Fruit fly (Drosophila melanogaster) whole organism, embryonic: ENCODE data around the gene hbt.
A peak's percentile ranks its signal among the peaks of the same experiment; 100 is the strongest.

ENCODE experiments used
- Atf6 ChIP-seq: fragments of 200-800 bp; sonication (Bioruptor generic); IDR thresholded peaks from 2 replicates; pipeline ENCODE4 v1.3.6; 2022; ENCODE audit warnings: missing biosample characterization, missing genetic modification characterization
- Awh ChIP-seq: fragments of 200-800 bp; sonication (Bioruptor generic); IDR thresholded peaks from 2 replicates; pipeline ENCODE4, ENCODE4 v1.3.6; 2022; ENCODE audit warnings: missing biosample characterization, missing genetic modification characterization
- B-H1 ChIP-seq: fragments of 200-800 bp; sonication (Bioruptor generic); IDR thresholded peaks from 3 replicates; pipeline ENCODE4 v1.3.6; 2022; ENCODE audit warnings: missing biosample characterization, missing genetic modification characterization
- CG1024 ChIP-seq: fragments of 200-800 bp; sonication (Bioruptor generic); IDR thresholded peaks from 2 replicates; pipeline ENCODE4 v1.3.6; 2022; ENCODE audit warnings: missing biosample characterization, missing genetic modification characterization
- CG10366 ChIP-seq: fragments of 200-800 bp; sonication (Bioruptor generic); IDR thresholded peaks from 2 replicates; pipeline ENCODE4 v1.3.6; 2022; ENCODE audit warnings: missing biosample characterization, missing genetic modification characterization
- CG12104 ChIP-seq: fragments of 200-800 bp; sonication (Bioruptor generic); optimal IDR thresholded peaks from 3 replicates; lab custom pipeline; 2016; ENCODE audit warnings: missing biosample characterization, missing genetic modification characterization
- CG12236 ChIP-seq: fragments of 200-800 bp; sonication (Bioruptor generic); optimal IDR thresholded peaks from 2 replicates; lab custom pipeline; 2016; ENCODE audit warnings: missing biosample characterization, missing genetic modification characterization
- CG1233 ChIP-seq: fragments of 200-800 bp; sonication (Bioruptor generic); optimal IDR thresholded peaks from 4 replicates; lab custom pipeline; 2018; ENCODE audit warnings: missing biosample characterization, mild to moderate bottlenecking, missing genetic modification characterization
- CG12659 ChIP-seq: fragments of 200-800 bp; sonication (Bioruptor generic); optimal IDR thresholded peaks from 3 replicates; lab custom pipeline; 2017; ENCODE audit warnings: mild to moderate bottlenecking, missing biosample characterization, missing genetic modification reagents, missing genetic modification characterization
- CG12769 ChIP-seq: fragments of 200-800 bp; sonication (Bioruptor generic); optimal IDR thresholded peaks from 2 replicates; lab custom pipeline; 2019; ENCODE audit warnings: missing biosample characterization, mild to moderate bottlenecking, missing genetic modification characterization, moderate library complexity
- CG14441 ChIP-seq: fragments of 200-800 bp; sonication (Bioruptor generic); IDR thresholded peaks from 2 replicates; pipeline ENCODE4 v1.3.6; 2022; ENCODE audit warnings: missing biosample characterization, missing genetic modification characterization
- CG17186 ChIP-seq: fragments of 200-800 bp; sonication (Bioruptor generic); optimal IDR thresholded peaks from 3 replicates; lab custom pipeline; 2017; ENCODE audit warnings: missing biosample characterization, missing genetic modification reagents, missing genetic modification characterization
- CG18619 ChIP-seq: fragments of 200-800 bp; sonication (Bioruptor generic); optimal IDR thresholded peaks from 3 replicates; lab custom pipeline; 2017; ENCODE audit warnings: missing biosample characterization, mild to moderate bottlenecking, missing genetic modification characterization
- CG2116 ChIP-seq: fragments of 200-800 bp; sonication (Bioruptor generic); optimal IDR thresholded peaks from 3 replicates; lab custom pipeline; 2018; ENCODE audit warnings: missing biosample characterization, mild to moderate bottlenecking, missing genetic modification characterization
- CG33213 ChIP-seq: fragments of 200-800 bp; sonication (Bioruptor generic); optimal IDR thresholded peaks from 3 replicates; lab custom pipeline; 2016; ENCODE audit warnings: missing biosample characterization, missing genetic modification characterization
- CG3838 ChIP-seq: fragments of 200-800 bp; sonication (Bioruptor generic); optimal IDR thresholded peaks from 3 replicates; lab custom pipeline; 2016; ENCODE audit warnings: missing biosample characterization, missing genetic modification characterization
- CG4820 ChIP-seq: fragments of 200-800 bp; sonication (Bioruptor generic); optimal IDR thresholded peaks from 3 replicates; lab custom pipeline; 2016; ENCODE audit warnings: missing biosample characterization, missing genetic modification characterization
- CG5245 ChIP-seq: fragments of 200-800 bp; sonication (Bioruptor generic); optimal IDR thresholded peaks from 3 replicates; lab custom pipeline; 2016; ENCODE audit warnings: missing biosample characterization, missing genetic modification characterization
- CG8765 ChIP-seq: fragments of 200-800 bp; sonication (Bioruptor generic); IDR thresholded peaks from 2 replicates; pipeline ENCODE4 v1.3.6; 2022; ENCODE audit warnings: missing biosample characterization, missing genetic modification characterization
- CG9437 ChIP-seq: fragments of 200-800 bp; sonication (Bioruptor generic); optimal IDR thresholded peaks from 2 replicates; lab custom pipeline; 2018; ENCODE audit warnings: missing biosample characterization, mild to moderate bottlenecking, missing genetic modification characterization
- CG9727 ChIP-seq: fragments of 200-800 bp; sonication (Bioruptor generic); optimal IDR thresholded peaks from 3 replicates; lab custom pipeline; 2017; ENCODE audit warnings: missing biosample characterization, mild to moderate bottlenecking, missing genetic modification characterization
- CG9797 ChIP-seq: fragments of 200-800 bp; sonication (Bioruptor generic); optimal IDR thresholded peaks from 3 replicates; lab custom pipeline; 2018; ENCODE audit warnings: missing biosample characterization, mild to moderate bottlenecking, missing genetic modification characterization
- D19B ChIP-seq: fragments of 200-800 bp; sonication (Bioruptor generic); optimal IDR thresholded peaks from 2 replicates; lab custom pipeline; 2017; ENCODE audit warnings: missing biosample characterization, mild to moderate bottlenecking, missing genetic modification characterization
- Dbx ChIP-seq: fragments of 200-800 bp; sonication (Bioruptor generic); IDR thresholded peaks from 3 replicates; pipeline ENCODE4 v1.3.6; 2022; ENCODE audit warnings: missing biosample characterization, missing genetic modification characterization
- Deaf1 ChIP-seq: fragments of 200-800 bp; optimal IDR thresholded peaks from 3 replicates; lab custom pipeline; 2019; ENCODE audit warnings: missing biosample characterization, mild to moderate bottlenecking, missing genetic modification characterization, moderate library complexity
- Ets97D ChIP-seq: fragments of 200-800 bp; sonication (Bioruptor generic); optimal IDR thresholded peaks from 3 replicates; lab custom pipeline; 2016; ENCODE audit warnings: missing biosample characterization, missing genetic modification characterization
- Fer1 ChIP-seq: fragments of 200-800 bp; sonication (Bioruptor generic); optimal IDR thresholded peaks from 2 replicates; lab custom pipeline; 2017; ENCODE audit warnings: missing biosample characterization, mild to moderate bottlenecking, missing genetic modification characterization
- HHEX ChIP-seq: fragments of 200-800 bp; sonication (Bioruptor generic); optimal IDR thresholded peaks from 3 replicates; lab custom pipeline; 2017; ENCODE audit warnings: missing biosample characterization, mild to moderate bottlenecking, missing genetic modification characterization, missing genetic modification reagents
- Hmr ChIP-seq: fragments of 200-800 bp; sonication (Bioruptor generic); optimal IDR thresholded peaks from 3 replicates; lab custom pipeline; 2017; ENCODE audit warnings: mild to moderate bottlenecking, missing biosample characterization, missing genetic modification reagents, missing genetic modification characterization
- Hr51 ChIP-seq, 2 experiments: fragments of 200-800 bp; sonication (Bioruptor generic); optimal IDR thresholded peaks; 2 replicates in 1 of 2; 3 replicates in 1 of 2; lab custom pipeline; 2016 to 2018; ENCODE audit warnings: missing biosample characterization in 2 of 2, missing genetic modification characterization in 2 of 2, mild to moderate bottlenecking in 1 of 2, moderate library complexity in 1 of 2
- Oaz ChIP-seq: fragments of 200-800 bp; sonication (Bioruptor generic); IDR thresholded peaks from 2 replicates; pipeline ENCODE4 v1.3.6; 2022; ENCODE audit warnings: missing biosample characterization, missing genetic modification characterization
- Oli ChIP-seq: fragments of 200-800 bp; sonication (Bioruptor generic); optimal IDR thresholded peaks from 2 replicates; lab custom pipeline; 2018; ENCODE audit warnings: missing biosample characterization, mild to moderate bottlenecking, missing genetic modification characterization, moderate library complexity
- Poxn ChIP-seq: fragments of 200-800 bp; sonication (Bioruptor generic); IDR thresholded peaks from 2 replicates; pipeline ENCODE4 v1.3.6; 2022; ENCODE audit warnings: missing biosample characterization, missing genetic modification characterization
- Sin3A ChIP-seq: fragments of >200 bp; optimal IDR thresholded peaks from 2 replicates; lab custom pipeline; 2018
- Ssrp ChIP-seq: fragments of 200-800 bp; sonication (Bioruptor generic); optimal IDR thresholded peaks from 2 replicates; lab custom pipeline; 2018; ENCODE audit warnings: missing biosample characterization, mild to moderate bottlenecking, missing genetic modification characterization, moderate library complexity
- ap ChIP-seq: fragments of 200-800 bp; sonication (Bioruptor generic); IDR thresholded peaks from 2 replicates; pipeline ENCODE4 v1.3.6; 2022; ENCODE audit warnings: missing biosample characterization, missing genetic modification characterization
- bcd ChIP-seq: fragments of 200-800 bp; sonication (Bioruptor generic); optimal IDR thresholded peaks from 2 replicates; lab custom pipeline; 2017; ENCODE audit warnings: missing biosample characterization, mild to moderate bottlenecking, missing genetic modification characterization
- br ChIP-seq: fragments of >200 bp; optimal IDR thresholded peaks from 2 replicates; lab custom pipeline; 2017
- chinmo ChIP-seq: fragments of 200-800 bp; sonication (Bioruptor generic); IDR thresholded peaks from 4 replicates; pipeline ENCODE4 v1.3.6; 2022; ENCODE audit warnings: missing biosample characterization, missing genetic modification characterization; ENCODE audit not compliant: partially characterized antibody
- dan ChIP-seq: fragments of 200-800 bp; sonication (Bioruptor generic); IDR thresholded peaks from 2 replicates; pipeline ENCODE4 v1.3.6; 2022; ENCODE audit warnings: missing biosample characterization, missing genetic modification characterization
- disco-r ChIP-seq: fragments of 200-800 bp; sonication (Bioruptor generic); optimal IDR thresholded peaks from 2 replicates; lab custom pipeline; 2016; ENCODE audit warnings: missing biosample characterization, missing genetic modification characterization
- mirr ChIP-seq: fragments of 200-800 bp; sonication (Bioruptor generic); optimal IDR thresholded peaks from 3 replicates; lab custom pipeline; 2018; ENCODE audit warnings: missing biosample characterization, mild to moderate bottlenecking, missing genetic modification characterization
- otp ChIP-seq: fragments of 200-800 bp; sonication (Bioruptor generic); IDR thresholded peaks from 3 replicates; pipeline ENCODE4, ENCODE4 v1.3.6; 2022; ENCODE audit warnings: missing biosample characterization, missing genetic modification characterization
- p53 ChIP-seq: fragments of 200-800 bp; sonication (Bioruptor generic); optimal IDR thresholded peaks from 2 replicates; lab custom pipeline; 2016; ENCODE audit warnings: missing biosample characterization, missing genetic modification characterization
- pros ChIP-seq: fragments of 200-800 bp; sonication (Bioruptor generic); optimal IDR thresholded peaks from 3 replicates; lab custom pipeline; 2019; ENCODE audit warnings: missing biosample characterization, mild to moderate bottlenecking, missing genetic modification characterization, moderate library complexity
- salm ChIP-seq: fragments of 200-800 bp; sonication (Bioruptor generic); optimal IDR thresholded peaks from 2 replicates; lab custom pipeline; 2018; ENCODE audit warnings: missing biosample characterization, mild to moderate bottlenecking, missing genetic modification characterization
- sens ChIP-seq: fragments of 200-800 bp; sonication (Bioruptor generic); peaks from one replicate; lab custom pipeline; 2016; ENCODE audit warnings: missing biosample characterization, missing genetic modification characterization
- slbo ChIP-seq: fragments of 200-800 bp; sonication (Bioruptor generic); IDR thresholded peaks from 2 replicates; pipeline ENCODE4 v1.3.6; 2022; ENCODE audit warnings: missing biosample characterization, missing genetic modification characterization
- sob ChIP-seq: fragments of 200-800 bp; sonication (Bioruptor generic); IDR thresholded peaks from 2 replicates; pipeline ENCODE4 v1.3.6; 2022; ENCODE audit warnings: missing biosample characterization, missing genetic modification characterization
- vfl ChIP-seq: fragments of 200-800 bp; sonication (Bioruptor generic); optimal IDR thresholded peaks from 2 replicates; lab custom pipeline; 2016; ENCODE audit warnings: missing biosample characterization, missing genetic modification characterization
- wek ChIP-seq: fragments of 200-800 bp; sonication (Bioruptor generic); optimal IDR thresholded peaks from 3 replicates; lab custom pipeline; 2018; ENCODE audit warnings: missing biosample characterization, mild to moderate bottlenecking, missing genetic modification characterization, moderate library complexity
- zen2 ChIP-seq: fragments of 200-800 bp; sonication (Bioruptor generic); IDR thresholded peaks from 3 replicates; pipeline ENCODE4 v1.3.6; 2022; ENCODE audit warnings: missing biosample characterization, missing genetic modification characterization; ENCODE audit not compliant: partially characterized antibody
- zfh2 ChIP-seq: fragments of 200-800 bp; sonication (Bioruptor generic); optimal IDR thresholded peaks from 2 replicates; lab custom pipeline; 2016; ENCODE audit warnings: missing biosample characterization, missing genetic modification characterization

Gene hbt

dm6 chr2L:13370762-13371161 is 39.8 kb upstream of the hbt start, which contains the start of gene ND-B22 (continued):
- TF ChIP-seq CG3838 (GFP tag; lab: Kevin White, UChicago) (no peak), Hmr (GFP tag; lab: Kevin White, UChicago) (peak; percentile 38), otp (GFP tag; lab: Robert Waterston, UW) (no peak), CG17186 (GFP tag; lab: Kevin White, UChicago) (no peak), CG4820 (GFP tag; lab: Kevin White, UChicago) (peak; percentile 39), bcd (GFP tag; lab: Kevin White, UChicago) (peak; percentile 37), disco-r (no peak), Sin3A (lab: Kevin White, UChicago) (no peak), p53 (no peak), zfh2 (GFP tag; lab: Kevin White, UChicago) (peak; percentile 40), wek (no peak), CG9797 (GFP tag; lab: Kevin White, UChicago) (no peak), CG33213 (GFP tag; lab: Kevin White, UChicago) (peak; percentile 30), HHEX (GFP tag; lab: Kevin White, UChicago) (peak; percentile 47), CG14441 (GFP tag; lab: Robert Waterston, UW) (no peak), Ets97D (GFP tag; lab: Kevin White, UChicago) (peak; percentile 71), sens (GFP tag; lab: Kevin White, UChicago) (peak; percentile 64), CG12236 (GFP tag; lab: Kevin White, UChicago) (no peak), chinmo (GFP tag; lab: Robert Waterston, UW) (no peak), Oaz (GFP tag; lab: Robert Waterston, UW) (no peak), CG5245 (GFP tag; lab: Kevin White, UChicago) (peak; percentile 25), ap (no peak), CG12104 (no peak), Awh (GFP tag; lab: Robert Waterston, UW) (no peak), sob (peak; percentile 66), br (lab: Kevin White, UChicago) (no peak), D19B (peak; percentile 26), CG9727 (no peak), mirr (no peak), Hr51 (GFP tag; optimal IDR thresholded peaks at IDR 0.05; lab: Kevin White, UChicago) (peak in 1 of 2 experiments; percentile 5), Deaf1 (tag; lab: Kevin White, UChicago) (no peak), dan (GFP tag; lab: Robert Waterston, UW) (no peak), CG18619 (GFP tag; lab: Kevin White, UChicago) (peak; percentile 6), CG8765 (GFP tag; lab: Robert Waterston, UW) (no peak), CG1233 (peak; percentile 39), CG12659 (GFP tag; lab: Kevin White, UChicago) (peak; percentile 76), CG10366 (no peak), Ssrp (tag; lab: Kevin White, UChicago) (peak; percentile 6), CG1024 (GFP tag; lab: Robert Waterston, UW) (no peak), vfl (GFP tag; lab: Kevin White, UChicago) (no peak), slbo (GFP tag; lab: Robert Waterston, UW) (peak; percentile 69), CG9437 (GFP tag; lab: Kevin White, UChicago) (no peak), salm (no peak), Poxn (no peak), Dbx (peak; percentile 24; the same call in 1 of the 3 replicates), Fer1 (GFP tag; lab: Kevin White, UChicago) (peak; percentile 61), CG2116 (GFP tag; lab: Kevin White, UChicago) (peak; percentile 3), zen2 (no peak), B-H1 (GFP tag; lab: Robert Waterston, UW) (no peak), pros (GFP tag; lab: Kevin White, UChicago) (no peak), Oli (tag; lab: Kevin White, UChicago) (no peak), CG12769 (tag; lab: Kevin White, UChicago) (no peak), Atf6 (GFP tag; lab: Robert Waterston, UW) (0 out of 2 replicates have a peak, but pooled peaks have one; percentile 13)
